Worm (Caenorhabditis elegans) whole organism, L4 larva: ENCODE data around the gene C47D12.5.

Experiments used
- ZK546.5 ChIP-seq, 2 experiments: sonication (generic microtip); optimal IDR thresholded peaks; 2 replicates each; lab custom pipeline; 2017; ENCODE audit warnings: missing biosample characterization in 2 of 2, missing genetic modification characterization in 2 of 2
- arid-1 ChIP-seq: fragments of 200-800 bp; sonication (Bioruptor generic); conservative IDR thresholded peaks from 2 replicates; pipeline ENCODE4 v1.3.6; 2022; ENCODE audit warnings: missing genetic modification reagents, missing genetic modification characterization, missing compliant biosample characterization
- jun-1 ChIP-seq: fragments of 150-350 bp; optimal IDR thresholded peaks from 2 replicates; lab custom pipeline; 2014; ENCODE audit warnings: missing biosample characterization, missing genetic modification reagents, missing genetic modification characterization
- nhr-237 ChIP-seq: sonication (generic microtip); optimal IDR thresholded peaks from 2 replicates; lab custom pipeline; 2017; ENCODE audit warnings: missing biosample characterization, missing genetic modification characterization
- pha-4 ChIP-seq, 2 experiments: fragments of 150-350 bp in 1 of 2; fragments of 200-800 bp in 1 of 2; sonication (Bioruptor generic) in 1 of 2; IDR thresholded peaks in 1 of 2; optimal IDR thresholded peaks in 1 of 2; 2 replicates each; pipeline versions ENCODE4 v1.3.6 to Lab custom; 2014 to 2022; ENCODE audit warnings: missing genetic modification characterization in 2 of 2, missing genetic modification reagents in 2 of 2, missing biosample characterization in 1 of 2, missing compliant biosample characterization in 1 of 2
- pqm-1 ChIP-seq: sonication (generic microtip); optimal IDR thresholded peaks from 2 replicates; lab custom pipeline; 2017; ENCODE audit warnings: missing biosample characterization, missing genetic modification characterization
- snpc-1.2 ChIP-seq: fragments of 200-800 bp; sonication (Bioruptor generic); IDR thresholded peaks from 2 replicates; pipeline ENCODE4 v1.3.6; 2022; ENCODE audit warnings: missing genetic modification reagents, missing genetic modification characterization, missing compliant biosample characterization

DNA sequence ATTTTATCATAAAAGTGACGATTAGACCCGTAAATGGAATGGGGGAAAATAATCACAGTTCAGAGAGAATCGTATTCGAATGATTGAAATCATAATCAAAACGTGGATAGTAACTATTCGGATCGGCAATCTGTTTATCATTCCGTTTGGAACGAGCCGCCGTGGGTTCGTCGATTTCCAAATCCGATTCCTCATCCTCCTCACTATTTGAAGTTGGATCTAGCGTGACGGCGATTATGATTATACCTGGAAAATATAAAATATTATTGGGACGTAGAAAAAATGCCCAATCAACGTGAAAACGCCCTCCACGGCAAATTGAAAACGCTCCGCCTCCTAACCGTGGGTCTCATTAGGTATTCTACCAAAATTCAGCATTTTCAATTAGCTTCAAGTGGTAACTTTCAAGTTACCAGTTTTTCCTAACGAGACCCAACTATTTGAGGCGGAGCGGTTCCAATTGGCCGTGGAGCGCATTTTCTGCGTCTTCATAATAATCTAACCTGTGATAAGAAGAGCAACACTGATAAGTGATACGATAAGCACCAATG, 46.2 kb upstream of the C47D12.5 start:
- TF ChIP-seq ZK546.5 (tag; optimal IDR thresholded peaks at IDR 0.05; lab: Kevin White, UChicago) (no peak), snpc-1.2 (GFP tag; lab: Robert Waterston, UW) (no peak), pha-4 (GFP tag; IDR thresholded peaks at IDR 0.05; lab: Robert Waterston, UW) (0 out of 2 replicates have a peak, but pooled peaks have one; percentile 29), pha-4 (tag; optimal IDR thresholded peaks at IDR 0.05; lab: Kevin White, UChicago) (no peak), arid-1 (GFP tag; lab: Robert Waterston, UW) (0 out of 2 replicates have a peak, but pooled peaks have one; percentile 23), jun-1 (tag; lab: Kevin White, UChicago) (no peak), pqm-1 (tag; lab: Kevin White, UChicago) (no peak), nhr-237 (tag; lab: Kevin White, UChicago) (no peak)
